Worm (Caenorhabditis elegans) whole organism, L2 larva: ENCODE data around the gene glb-23.

Experiments
- C34F6.9 ChIP-seq: fragments of 150-350 bp; optimal IDR thresholded peaks from 2 replicates; lab custom pipeline; 2014; ENCODE audit warnings: missing biosample characterization, missing genetic modification characterization
- F13H6.1 ChIP-seq: sonication (generic microtip); optimal IDR thresholded peaks from 2 replicates; lab custom pipeline; 2016; ENCODE audit warnings: missing genetic modification characterization, missing compliant biosample characterization
- R02D3.7 ChIP-seq: fragments of 150-350 bp; optimal IDR thresholded peaks from 2 replicates; lab custom pipeline; 2014; ENCODE audit warnings: missing biosample characterization, missing genetic modification characterization
- Y55F3AM.14 ChIP-seq: fragments of 200-800 bp; sonication (Bioruptor generic); optimal IDR thresholded peaks from 2 replicates; lab custom pipeline; 2018; ENCODE audit warnings: mild to moderate bottlenecking, missing genetic modification characterization, missing compliant biosample characterization
- ZK546.5 ChIP-seq: sonication (generic microtip); optimal IDR thresholded peaks from 2 replicates; lab custom pipeline; 2017; ENCODE audit warnings: missing biosample characterization, missing genetic modification characterization
- aly-2 ChIP-seq: fragments of 150-350 bp; optimal IDR thresholded peaks from 2 replicates; lab custom pipeline; 2014; ENCODE audit warnings: missing biosample characterization, missing genetic modification characterization
- blmp-1 ChIP-seq: sonication (generic microtip); optimal IDR thresholded peaks from 2 replicates; lab custom pipeline; 2017; ENCODE audit warnings: missing genetic modification characterization, mild to moderate bottlenecking, missing compliant biosample characterization, antibody characterized with exemption, moderate library complexity; ENCODE audit not compliant: insufficient read depth
- ceh-16 ChIP-seq: fragments of 150-350 bp; optimal IDR thresholded peaks from 2 replicates; lab custom pipeline; 2014; ENCODE audit warnings: missing biosample characterization, missing genetic modification characterization
- ceh-82 ChIP-seq: fragments of 150-350 bp; optimal IDR thresholded peaks from 2 replicates; lab custom pipeline; 2014; ENCODE audit warnings: missing biosample characterization, missing genetic modification characterization
- crh-2 ChIP-seq: sonication (generic microtip); optimal IDR thresholded peaks from 2 replicates; lab custom pipeline; 2017; ENCODE audit warnings: missing biosample characterization, missing genetic modification characterization
- dmd-4 ChIP-seq: sonication (generic microtip); optimal IDR thresholded peaks from 2 replicates; lab custom pipeline; 2017; ENCODE audit warnings: missing biosample characterization, missing genetic modification characterization
- elt-1 ChIP-seq: fragments of 150-350 bp; optimal IDR thresholded peaks from 2 replicates; lab custom pipeline; 2014; ENCODE audit warnings: missing biosample characterization, missing genetic modification characterization
- elt-3 ChIP-seq: sonication (generic microtip); optimal IDR thresholded peaks from 2 replicates; lab custom pipeline; 2017; ENCODE audit warnings: missing biosample characterization, missing genetic modification characterization
- fos-1 ChIP-seq: fragments of 150-350 bp; optimal IDR thresholded peaks from 2 replicates; lab custom pipeline; 2014; ENCODE audit warnings: missing biosample characterization, missing genetic modification characterization
- gmeb-1 ChIP-seq: fragments of 150-350 bp; optimal IDR thresholded peaks from 2 replicates; lab custom pipeline; 2014; ENCODE audit warnings: missing biosample characterization, missing genetic modification characterization
- lin-11 ChIP-seq: fragments of 150-350 bp; sonication (generic microtip); optimal IDR thresholded peaks from 2 replicates; lab custom pipeline; 2014; ENCODE audit warnings: missing biosample characterization, missing genetic modification characterization, inconsistent platforms, mixed read lengths
- lin-13 ChIP-seq: fragments of 150-350 bp; optimal IDR thresholded peaks from 2 replicates; lab custom pipeline; 2014; ENCODE audit warnings: missing biosample characterization, missing genetic modification reagents, missing genetic modification characterization
- lin-39 ChIP-seq: fragments of 150-350 bp; optimal IDR thresholded peaks from 2 replicates; lab custom pipeline; 2014; ENCODE audit warnings: missing biosample characterization, missing genetic modification reagents, missing genetic modification characterization
- lsy-2 ChIP-seq, 2 experiments: fragments of 150-350 bp in 1 of 2; sonication (generic microtip) in 1 of 2; optimal IDR thresholded peaks; 2 replicates each; lab custom pipeline; 2014 to 2017; ENCODE audit warnings: missing biosample characterization in 2 of 2, missing genetic modification characterization in 2 of 2
- mab-5 ChIP-seq: fragments of 150-350 bp; optimal IDR thresholded peaks from 2 replicates; lab custom pipeline; 2014; ENCODE audit warnings: missing biosample characterization, missing genetic modification characterization
- mdl-1 ChIP-seq, 2 experiments: fragments of 150-350 bp in 1 of 2; sonication (generic microtip) in 1 of 2; optimal IDR thresholded peaks; 2 replicates each; lab custom pipeline; 2017; ENCODE audit warnings: missing biosample characterization in 2 of 2, missing genetic modification characterization in 2 of 2
- nhr-10 ChIP-seq: sonication (generic microtip); optimal IDR thresholded peaks from 2 replicates; lab custom pipeline; 2017; ENCODE audit warnings: missing biosample characterization, missing genetic modification characterization
- nhr-11 ChIP-seq: fragments of 150-350 bp; optimal IDR thresholded peaks from 2 replicates; lab custom pipeline; 2014; ENCODE audit warnings: missing biosample characterization, missing genetic modification characterization
- nhr-12 ChIP-seq: fragments of 150-350 bp; optimal IDR thresholded peaks from 2 replicates; lab custom pipeline; 2014; ENCODE audit warnings: missing biosample characterization, missing genetic modification characterization
- nhr-129 ChIP-seq: fragments of 150-350 bp; optimal IDR thresholded peaks from 2 replicates; lab custom pipeline; 2014; ENCODE audit warnings: missing biosample characterization, missing genetic modification characterization
- nhr-21 ChIP-seq: fragments of 150-350 bp; optimal IDR thresholded peaks from 2 replicates; lab custom pipeline; 2014; ENCODE audit warnings: missing biosample characterization, missing genetic modification characterization
- nhr-23 ChIP-seq: fragments of 150-350 bp; optimal IDR thresholded peaks from 2 replicates; lab custom pipeline; 2014; ENCODE audit warnings: missing biosample characterization, missing genetic modification reagents, missing genetic modification characterization
- nhr-237 ChIP-seq: fragments of 150-350 bp; optimal IDR thresholded peaks from 2 replicates; lab custom pipeline; 2014; ENCODE audit warnings: missing biosample characterization, missing genetic modification characterization
- nhr-25 ChIP-seq: fragments of 150-350 bp; sonication (generic microtip); optimal IDR thresholded peaks from 3 replicates; lab custom pipeline; 2014; ENCODE audit warnings: missing biosample characterization, missing genetic modification characterization
- nhr-77 ChIP-seq: fragments of 150-350 bp; optimal IDR thresholded peaks from 2 replicates; lab custom pipeline; 2014; ENCODE audit warnings: missing biosample characterization, missing genetic modification characterization
- peb-1 ChIP-seq: fragments of 150-350 bp; optimal IDR thresholded peaks from 2 replicates; lab custom pipeline; 2014; ENCODE audit warnings: missing biosample characterization, missing genetic modification characterization
- sem-4 ChIP-seq: fragments of 150-350 bp; optimal IDR thresholded peaks from 2 replicates; lab custom pipeline; 2014; ENCODE audit warnings: missing biosample characterization, missing genetic modification reagents, missing genetic modification characterization
- skn-1 ChIP-seq: sonication (generic microtip); optimal IDR thresholded peaks from 2 replicates; lab custom pipeline; 2017; ENCODE audit warnings: missing biosample characterization, missing genetic modification characterization
- sma-3 ChIP-seq: sonication (generic microtip); optimal IDR thresholded peaks from 2 replicates; lab custom pipeline; 2016; ENCODE audit warnings: missing genetic modification reagents, missing genetic modification characterization, missing compliant biosample characterization
- sma-9 ChIP-seq, 2 experiments: fragments of 150-350 bp in 1 of 2; sonication (generic microtip) in 1 of 2; optimal IDR thresholded peaks; 2 replicates each; lab custom pipeline; 2014 to 2016; ENCODE audit warnings: missing genetic modification characterization in 2 of 2, mild to moderate bottlenecking in 1 of 2, missing biosample characterization in 1 of 2, missing compliant biosample characterization in 1 of 2, missing genetic modification reagents in 1 of 2, moderate library complexity in 1 of 2
- snpc-4 ChIP-seq: fragments of 150-350 bp; optimal IDR thresholded peaks from 2 replicates; lab custom pipeline; 2014; ENCODE audit warnings: missing biosample characterization, missing genetic modification characterization
- unc-39 ChIP-seq: fragments of 150-350 bp; optimal IDR thresholded peaks from 2 replicates; lab custom pipeline; 2014; ENCODE audit warnings: missing biosample characterization, missing genetic modification characterization
- unc-55 ChIP-seq: fragments of 150-350 bp; sonication (generic microtip); optimal IDR thresholded peaks from 3 replicates; lab custom pipeline; 2014; ENCODE audit warnings: missing biosample characterization, missing genetic modification reagents, missing genetic modification characterization
- unc-62 ChIP-seq: fragments of 150-350 bp; optimal IDR thresholded peaks from 2 replicates; lab custom pipeline; 2014; ENCODE audit warnings: missing biosample characterization, missing genetic modification reagents, missing genetic modification characterization
- zag-1 ChIP-seq: fragments of 150-350 bp; optimal IDR thresholded peaks from 2 replicates; lab custom pipeline; 2014; ENCODE audit warnings: missing biosample characterization, missing genetic modification characterization
- ztf-11 ChIP-seq: sonication (generic microtip); optimal IDR thresholded peaks from 2 replicates; lab custom pipeline; 2017; ENCODE audit warnings: missing biosample characterization, missing genetic modification characterization
- ztf-4 ChIP-seq: fragments of 150-350 bp; optimal IDR thresholded peaks from 2 replicates; lab custom pipeline; 2014; ENCODE audit warnings: missing biosample characterization, missing genetic modification characterization

The glb-23 gene

DNA sequence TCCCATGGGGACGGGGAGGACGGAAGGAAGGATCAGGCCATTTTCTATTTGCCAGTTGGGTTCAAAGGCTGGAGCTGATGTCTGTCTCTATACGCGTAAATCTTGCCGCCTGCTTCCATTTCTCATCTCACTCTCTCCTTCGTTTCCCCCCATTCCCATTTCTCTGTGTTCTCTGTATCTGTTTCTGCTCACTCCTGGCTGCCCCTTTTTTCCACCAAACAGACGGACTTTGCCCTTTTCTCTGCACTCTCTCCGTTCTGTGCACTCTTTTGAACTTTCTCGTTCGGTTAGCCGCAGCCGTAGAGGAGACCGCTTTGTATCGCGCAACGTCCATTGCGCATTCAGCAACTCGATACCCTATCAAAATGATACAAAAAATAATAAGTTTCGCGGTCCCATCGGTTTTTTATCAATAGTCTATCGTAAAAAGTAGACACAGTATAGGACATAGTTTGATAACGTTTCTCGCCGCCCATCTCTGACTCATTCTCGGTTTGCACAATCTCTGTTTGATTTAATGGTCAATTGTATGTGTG lies 16.2 kb upstream of the glb-23 start (continued):
- TF ChIP-seq unc-55 (GFP tag; lab: Kevin White, UChicago): peak; percentile 49
- TF ChIP-seq crh-2 (tag; lab: Kevin White, UChicago): peak; percentile 22
- TF ChIP-seq, all 48 proteins: peak for 20

ce11 chrIV:7234623-7235022 lies 15.3 kb upstream of the glb-23 start:
- TF ChIP-seq nhr-11 (tag; lab: Kevin White, UChicago) (no peak), nhr-25 (tag; lab: Kevin White, UChicago) (peak; percentile 48)
- TF ChIP-seq, all 48 proteins: peak for 1

- TF ChIP-seq mab-5 (tag; lab: Kevin White, UChicago) (peak; percentile 77), nhr-77 (no peak), lin-39 (tag; lab: Kevin White, UChicago) (peak; percentile 21), lsy-2 (tag; optimal IDR thresholded peaks at IDR 0.05; lab: Kevin White, UChicago) (peak in 1 of 2 experiments; percentile 23), ztf-11 (tag; lab: Kevin White, UChicago) (no peak), unc-55 (GFP tag; lab: Kevin White, UChicago) (peak; percentile 56), C34F6.9 (tag; lab: Kevin White, UChicago) (peak; percentile 40), F13H6.1 (tag; lab: Kevin White, UChicago) (peak; percentile 23), mdl-1 (tag; optimal IDR thresholded peaks at IDR 0.05; lab: Kevin White, UChicago) (peak in 1 of 2 experiments; percentile 38), nhr-11 (tag; lab: Kevin White, UChicago) (no peak), nhr-237 (tag; lab: Kevin White, UChicago) (no peak)
These were observed 14.3 kb upstream of the glb-23 start for ce11 chrIV:7233566-7234014.

DNA sequence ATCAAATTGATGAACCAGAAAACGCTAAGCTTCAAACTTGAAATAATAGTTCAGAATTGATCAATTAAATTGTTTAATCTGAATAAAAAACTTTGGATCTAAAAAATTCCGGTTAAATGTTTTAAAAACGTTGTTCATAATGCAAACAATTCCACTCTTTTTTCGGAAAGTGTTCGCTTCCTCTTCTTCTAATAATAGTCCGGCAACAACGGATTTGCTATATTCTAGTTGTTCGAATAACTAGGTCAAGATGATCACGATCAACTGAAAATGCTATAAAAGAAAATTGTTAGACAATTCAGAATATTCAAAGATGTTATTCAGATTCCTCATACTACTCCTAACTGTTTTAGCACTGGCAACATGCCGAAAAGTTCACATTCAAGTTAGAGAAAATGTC lies 11.6 kb upstream of the glb-23 start, which contains the start of gene D2024.4:
Gene D2024.4, plus strand, starts transcription at position 301 of the 400 bp plus-strand sequence.
- TF ChIP-seq nhr-77 (no peak), unc-39 (tag; lab: Kevin White, UChicago) (no peak), blmp-1 (tag; lab: Kevin White, UChicago) (no peak), nhr-237 (tag; lab: Kevin White, UChicago) (no peak), ztf-4 (tag; lab: Kevin White, UChicago) (no peak), ceh-16 (no peak), sma-9 (GFP tag; optimal IDR thresholded peaks at IDR 0.05; lab: Kevin White, UChicago) (no peak), sma-9 (tag; optimal IDR thresholded peaks at IDR 0.05; lab: Kevin White, UChicago) (no peak), nhr-21 (tag; lab: Kevin White, UChicago) (no peak), sma-3 (no peak), nhr-25 (tag; lab: Kevin White, UChicago) (no peak), lin-39 (tag; lab: Kevin White, UChicago) (no peak)

ce11 chrIV:7230198-7230597 lies 10.9 kb upstream of the glb-23 start, which contains the start of gene cap-1:
cap-1 (minus strand) TSS chrIV:7230223.
- TF ChIP-seq blmp-1 (tag; lab: Kevin White, UChicago): no peak
- peak; percentile 35 to 82 for TF ChIP-seq lsy-2 (tag; optimal IDR thresholded peaks at IDR 0.05; lab: Kevin White, UChicago)
- TF ChIP-seq sma-3: peak; percentile 75
- no peak for TF ChIP-seq unc-39 (tag; lab: Kevin White, UChicago)
- no peak for TF ChIP-seq elt-1 (tag; lab: Kevin White, UChicago)
- no peak for TF ChIP-seq ceh-16
- peak; percentile 69 for TF ChIP-seq crh-2 (tag; lab: Kevin White, UChicago)
- TF ChIP-seq sem-4 (tag; lab: Kevin White, UChicago): peak; percentile 84
- peak; percentile 99 for TF ChIP-seq fos-1 (tag; lab: Kevin White, UChicago)
- TF ChIP-seq elt-3 (tag; lab: Kevin White, UChicago): no peak
- no peak for TF ChIP-seq peb-1
- no peak for TF ChIP-seq zag-1
- TF ChIP-seq lin-39 (tag; lab: Kevin White, UChicago): no peak
- TF ChIP-seq nhr-12: no peak
- TF ChIP-seq aly-2 (tag; lab: Kevin White, UChicago): no peak
- TF ChIP-seq nhr-23 (tag; lab: Kevin White, UChicago): no peak
- peak; percentile 6 for TF ChIP-seq nhr-21 (tag; lab: Kevin White, UChicago)
- no peak for TF ChIP-seq R02D3.7
- TF ChIP-seq nhr-25 (tag; lab: Kevin White, UChicago): peak; percentile 29
- no peak for TF ChIP-seq skn-1 (tag; lab: Kevin White, UChicago)
- TF ChIP-seq nhr-129 (tag; lab: Kevin White, UChicago): peak; percentile 75
- TF ChIP-seq nhr-10 (tag; lab: Kevin White, UChicago): no peak
- TF ChIP-seq snpc-4 (tag; lab: Kevin White, UChicago): peak; percentile 44
- TF ChIP-seq dmd-4 (tag; lab: Kevin White, UChicago): no peak
- peak; percentile 75 for TF ChIP-seq lin-13
- no peak for TF ChIP-seq unc-62 (GFP tag; lab: Kevin White, UChicago)
- peak; percentile 5 for TF ChIP-seq mab-5 (tag; lab: Kevin White, UChicago)
- no peak for TF ChIP-seq ceh-82 (tag; lab: Kevin White, UChicago)
- TF ChIP-seq lin-11 (tag; lab: Kevin White, UChicago): no peak
- TF ChIP-seq mdl-1 (tag; optimal IDR thresholded peaks at IDR 0.05; lab: Kevin White, UChicago): no peak
- TF ChIP-seq ZK546.5 (tag; lab: Kevin White, UChicago): no peak
- TF ChIP-seq gmeb-1 (tag; lab: Kevin White, UChicago): peak; percentile 55
- peak; percentile 92 for TF ChIP-seq C34F6.9 (tag; lab: Kevin White, UChicago)
- TF ChIP-seq Y55F3AM.14 (GFP tag; lab: Kevin White, UChicago): no peak
- TF ChIP-seq nhr-77: no peak
